Worm (Caenorhabditis elegans): ENCODE results near the gene nhr-4.

DNA sequence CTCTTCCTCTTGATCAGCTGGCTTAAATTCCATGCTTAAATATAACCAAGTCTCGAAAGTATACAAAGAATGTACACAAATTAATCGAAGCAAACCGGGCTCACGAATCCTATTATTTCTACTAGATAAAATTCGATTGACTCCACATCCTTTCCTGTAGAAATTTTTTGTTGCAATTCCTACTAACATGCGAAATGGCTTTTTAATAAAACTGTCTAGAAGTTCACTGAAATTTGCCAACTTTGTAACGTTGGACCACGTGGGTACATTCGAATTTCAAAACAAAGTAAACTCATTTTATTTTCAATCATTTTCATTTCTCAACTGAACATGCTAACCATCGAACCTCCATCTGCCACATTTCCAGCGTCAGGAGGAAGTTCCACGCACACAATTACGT lies 16.0 kb downstream of the nhr-4 start, which contains the start of gene ssp-32:
- no peak for TF ChIP-seq ceh-30 (tag; optimal IDR thresholded peaks at IDR 0.05)
- TF ChIP-seq pha-2 (tag; optimal IDR thresholded peaks at IDR 0.05), result no peak
- no peak for TF ChIP-seq pha-4 (tag; optimal IDR thresholded peaks at IDR 0.05)
- no peak for TF ChIP-seq ama-1 (optimal IDR thresholded peaks at IDR 0.05)
- no peak for TF ChIP-seq dmd-4 (tag; optimal IDR thresholded peaks at IDR 0.05; ENCODE audit: borderline replicate concordance)
- no peak for TF ChIP-seq F13H6.1 (tag; optimal IDR thresholded peaks at IDR 0.05)
- no peak for TF ChIP-seq unc-86 (tag; optimal IDR thresholded peaks at IDR 0.05)
- no peak for TF ChIP-seq elt-2 (tag; optimal IDR thresholded peaks at IDR 0.05)
- TF ChIP-seq nfya-1 (tag; optimal IDR thresholded peaks at IDR 0.05), result no peak
